Fruit fly (Drosophila melanogaster): Measurements from ENCODE around the gene Sf3b2.

DNA sequence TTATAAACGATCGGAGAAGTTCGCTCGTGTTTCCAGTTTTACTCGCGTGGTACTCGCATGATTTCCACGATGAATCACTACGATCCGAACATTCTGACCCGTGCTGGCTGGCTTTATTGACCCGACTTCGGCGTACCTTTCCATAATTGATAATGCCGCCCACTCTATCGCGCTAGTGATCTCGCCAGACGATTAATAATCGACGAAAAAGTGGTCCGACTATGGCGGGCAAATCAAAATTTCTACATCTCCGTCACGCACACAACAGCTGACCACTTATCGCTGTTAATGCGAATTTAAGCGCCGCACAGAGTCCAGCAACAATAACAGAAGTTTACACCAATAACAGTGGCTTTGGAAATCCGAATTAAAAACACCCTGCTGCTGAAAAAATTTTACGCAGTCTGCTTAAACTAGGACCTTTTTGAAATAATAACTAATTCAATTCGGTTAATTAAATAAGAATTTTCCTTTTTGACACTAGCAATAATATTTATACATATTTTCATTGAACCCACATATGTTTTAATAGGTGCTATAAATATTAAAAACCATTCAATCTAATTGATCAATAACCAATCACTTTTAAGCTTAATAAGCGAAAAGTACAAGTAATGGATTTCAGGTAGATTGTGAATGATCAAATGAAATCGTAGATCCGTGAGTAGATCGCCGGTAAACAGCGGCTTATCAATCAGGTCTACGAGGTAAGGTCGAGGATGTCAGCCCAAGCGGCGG is 26.9 kb upstream of the Sf3b2 start:
- TF ChIP-seq psq (optimal IDR thresholded peaks at IDR 0.05) (no peak), h (optimal IDR thresholded peaks at IDR 0.05) (no peak), Sin3A (optimal IDR thresholded peaks at IDR 0.05) (no peak), insv (optimal IDR thresholded peaks at IDR 0.05) (no peak)

All from Kc167 (cell line).